Worm (Caenorhabditis elegans): ENCODE results near the gene F12E12.2.

ce11 chrII:3714595-3714994, 25.2 kb upstream of the F12E12.2 start, which contains the start of gene srh-100:
- TF ChIP-seq F13H6.1 (tag; optimal IDR thresholded peaks at IDR 0.05) (no peak), blmp-1 (tag; optimal IDR thresholded peaks at IDR 0.05; ENCODE audit: insufficient read depth) (no peak), lin-39 (tag; optimal IDR thresholded peaks at IDR 0.05) (no peak), R02D3.7 (tag; optimal IDR thresholded peaks at IDR 0.05) (no peak), skn-1 (tag; optimal IDR thresholded peaks at IDR 0.05) (no peak), lsy-2 (tag; optimal IDR thresholded peaks at IDR 0.05) (no peak), aly-2 (tag; optimal IDR thresholded peaks at IDR 0.05) (no peak), ceh-16 (tag; optimal IDR thresholded peaks at IDR 0.05) (no peak), gmeb-1 (tag; optimal IDR thresholded peaks at IDR 0.05) (no peak)
